Fruit fly (Drosophila melanogaster) whole organism, embryonic: ENCODE data around the gene MESR6.
A peak's percentile ranks its signal among the peaks of the same experiment; 100 is the strongest.

Experiments used
- Aef1 ChIP-seq: fragments of 200-800 bp; sonication (Bioruptor generic); IDR thresholded peaks from 3 replicates; pipeline ENCODE4 v1.3.6; 2022; ENCODE audit warnings: missing biosample characterization, missing genetic modification characterization
- BEAF-32 ChIP-seq: fragments of 200-800 bp; sonication (Bioruptor generic); optimal IDR thresholded peaks from 3 replicates; lab custom pipeline; 2017; ENCODE audit warnings: missing biosample characterization, missing genetic modification characterization, mild to moderate bottlenecking, moderate library complexity, missing genetic modification reagents
- BtbVII ChIP-seq: fragments of 200-800 bp; sonication (Bioruptor generic); optimal IDR thresholded peaks from 3 replicates; lab custom pipeline; 2017; ENCODE audit warnings: missing biosample characterization, mild to moderate bottlenecking, missing genetic modification characterization
- CG1024 ChIP-seq: fragments of 200-800 bp; sonication (Bioruptor generic); IDR thresholded peaks from 2 replicates; pipeline ENCODE4 v1.3.6; 2022; ENCODE audit warnings: missing biosample characterization, missing genetic modification characterization
- CG10267 ChIP-seq: fragments of 200-800 bp; sonication (Bioruptor generic); optimal IDR thresholded peaks from 2 replicates; lab custom pipeline; 2018; ENCODE audit warnings: missing biosample characterization, mild to moderate bottlenecking, missing genetic modification characterization, moderate library complexity
- CG12104 ChIP-seq: fragments of 200-800 bp; sonication (Bioruptor generic); optimal IDR thresholded peaks from 3 replicates; lab custom pipeline; 2016; ENCODE audit warnings: missing biosample characterization, missing genetic modification characterization
- CG1233 ChIP-seq: fragments of 200-800 bp; sonication (Bioruptor generic); optimal IDR thresholded peaks from 4 replicates; lab custom pipeline; 2018; ENCODE audit warnings: missing biosample characterization, mild to moderate bottlenecking, missing genetic modification characterization
- CG12659 ChIP-seq: fragments of 200-800 bp; sonication (Bioruptor generic); optimal IDR thresholded peaks from 3 replicates; lab custom pipeline; 2017; ENCODE audit warnings: mild to moderate bottlenecking, missing biosample characterization, missing genetic modification reagents, missing genetic modification characterization
- CG12744 ChIP-seq: fragments of 200-800 bp; sonication (Bioruptor generic); optimal IDR thresholded peaks from 2 replicates; lab custom pipeline; 2016; ENCODE audit warnings: missing biosample characterization, missing genetic modification characterization
- CG17829 ChIP-seq: fragments of 200-800 bp; optimal IDR thresholded peaks from 2 replicates; lab custom pipeline; 2019; ENCODE audit warnings: missing biosample characterization, mild to moderate bottlenecking, missing genetic modification characterization, moderate library complexity
- CG18476 ChIP-seq: fragments of 200-800 bp; sonication (Bioruptor generic); optimal IDR thresholded peaks from 2 replicates; lab custom pipeline; 2016; ENCODE audit warnings: missing biosample characterization, mild to moderate bottlenecking, missing genetic modification characterization
- CG2202 ChIP-seq: fragments of 200-800 bp; sonication (Bioruptor generic); optimal IDR thresholded peaks from 2 replicates; lab custom pipeline; 2018; ENCODE audit warnings: missing biosample characterization, mild to moderate bottlenecking, missing genetic modification characterization
- CG2678 ChIP-seq: fragments of 200-800 bp; sonication (Bioruptor generic); optimal IDR thresholded peaks from 3 replicates; lab custom pipeline; 2019; ENCODE audit warnings: missing biosample characterization, mild to moderate bottlenecking, missing genetic modification characterization, moderate library complexity
- CG31224 ChIP-seq: fragments of 200-800 bp; sonication (Bioruptor generic); IDR thresholded peaks from 2 replicates; pipeline ENCODE4 v1.3.6; 2022; ENCODE audit warnings: missing biosample characterization, missing genetic modification characterization
- CG32532 ChIP-seq: fragments of 200-800 bp; sonication (Bioruptor generic); IDR thresholded peaks from 2 replicates; pipeline ENCODE4 v1.3.6; 2022; ENCODE audit warnings: missing biosample characterization, missing genetic modification characterization
- CG32767 ChIP-seq: fragments of 200-800 bp; sonication (Bioruptor generic); IDR thresholded peaks from 2 replicates; pipeline ENCODE4 v1.3.6; 2022; ENCODE audit warnings: missing biosample characterization, missing genetic modification characterization
- CG43689 ChIP-seq: fragments of 200-800 bp; sonication (Bioruptor generic); IDR thresholded peaks from 2 replicates; pipeline ENCODE4 v1.3.6; 2022; ENCODE audit warnings: missing biosample characterization, missing genetic modification characterization
- CG7963 ChIP-seq: fragments of 200-800 bp; sonication (Bioruptor generic); IDR thresholded peaks from 3 replicates; pipeline ENCODE4 v1.3.6; 2022; ENCODE audit warnings: missing biosample characterization, missing genetic modification characterization; ENCODE audit not compliant: partially characterized antibody
- CG8924 ChIP-seq: fragments of 200-800 bp; optimal IDR thresholded peaks from 3 replicates; lab custom pipeline; 2019; ENCODE audit warnings: missing biosample characterization, mild to moderate bottlenecking, missing genetic modification characterization, moderate library complexity
- CG9215 ChIP-seq: fragments of 200-800 bp; sonication (Bioruptor generic); IDR thresholded peaks from 2 replicates; pipeline ENCODE4 v1.3.6; 2022; ENCODE audit warnings: missing biosample characterization, missing genetic modification characterization
- CG9437 ChIP-seq: fragments of 200-800 bp; sonication (Bioruptor generic); optimal IDR thresholded peaks from 2 replicates; lab custom pipeline; 2018; ENCODE audit warnings: missing biosample characterization, mild to moderate bottlenecking, missing genetic modification characterization
- Dfd ChIP-seq, 2 experiments: fragments of >200 bp; optimal IDR thresholded peaks; 2 replicates each; lab custom pipeline; 2017; ENCODE audit warnings: missing biosample characterization in 2 of 2, missing genetic modification characterization in 2 of 2
- Gsc ChIP-seq: fragments of 200-800 bp; sonication (Bioruptor generic); IDR thresholded peaks from 2 replicates; pipeline ENCODE4 v1.3.6; 2022; ENCODE audit warnings: missing biosample characterization, missing genetic modification characterization
- Hand ChIP-seq: fragments of 200-800 bp; sonication (Bioruptor generic); optimal IDR thresholded peaks from 2 replicates; lab custom pipeline; 2017; ENCODE audit warnings: mild to moderate bottlenecking, missing biosample characterization, missing genetic modification reagents, missing genetic modification characterization
- Jarid2 ChIP-seq: fragments of 200-800 bp; sonication (Bioruptor generic); optimal IDR thresholded peaks from 3 replicates; lab custom pipeline; 2017; ENCODE audit warnings: mild to moderate bottlenecking, missing biosample characterization, missing genetic modification reagents, missing genetic modification characterization
- NFAT ChIP-seq: fragments of 200-800 bp; sonication (Bioruptor generic); IDR thresholded peaks from 2 replicates; pipeline ENCODE4 v1.3.6; 2022; ENCODE audit warnings: missing biosample characterization, missing genetic modification characterization
- Rx ChIP-seq: fragments of 200-800 bp; sonication (Bioruptor generic); IDR thresholded peaks from 2 replicates; pipeline ENCODE4 v1.3.6; 2022; ENCODE audit warnings: missing biosample characterization, missing genetic modification characterization
- Sin3A ChIP-seq: fragments of >200 bp; optimal IDR thresholded peaks from 2 replicates; lab custom pipeline; 2018
- Six4 ChIP-seq: fragments of 200-800 bp; sonication (Bioruptor generic); optimal IDR thresholded peaks from 2 replicates; lab custom pipeline; 2016; ENCODE audit warnings: missing biosample characterization, missing genetic modification characterization
- Trl ChIP-seq, 3 experiments: fragments of >200 bp in 2 of 3; fragments of 200-800 bp in 1 of 3; sonication (Bioruptor generic) in 1 of 3; optimal IDR thresholded peaks; 2 replicates in 1 of 3; 3 replicates in 2 of 3; lab custom pipeline; 2016 to 2017; ENCODE audit warnings: missing biosample characterization in 1 of 3, missing genetic modification characterization in 1 of 3
- Xrp1 ChIP-seq: fragments of 200-800 bp; sonication (Bioruptor generic); IDR thresholded peaks from 2 replicates; pipeline ENCODE4 v1.3.6; 2022; ENCODE audit warnings: missing biosample characterization, missing genetic modification characterization
- bowl ChIP-seq: fragments of 200-800 bp; sonication (Bioruptor generic); IDR thresholded peaks from 2 replicates; pipeline ENCODE4 v1.3.6; 2022; ENCODE audit warnings: missing biosample characterization, missing genetic modification characterization
- cg ChIP-seq: fragments of 200-800 bp; sonication (Bioruptor generic); optimal IDR thresholded peaks from 3 replicates; lab custom pipeline; 2019; ENCODE audit warnings: missing biosample characterization, mild to moderate bottlenecking, missing genetic modification characterization, moderate library complexity
- crc ChIP-seq: fragments of 200-800 bp; sonication (Bioruptor generic); optimal IDR thresholded peaks from 2 replicates; lab custom pipeline; 2016; ENCODE audit warnings: missing biosample characterization, missing genetic modification characterization
- crp ChIP-seq, 2 experiments: fragments of 200-800 bp; sonication (Bioruptor generic); optimal IDR thresholded peaks; 2 replicates in 1 of 2; 3 replicates in 1 of 2; lab custom pipeline; 2017; ENCODE audit warnings: missing biosample characterization in 2 of 2, missing genetic modification characterization in 2 of 2, mild to moderate bottlenecking in 1 of 2, moderate library complexity in 1 of 2
- dm ChIP-seq: fragments of 200-800 bp; sonication (Bioruptor generic); optimal IDR thresholded peaks from 3 replicates; lab custom pipeline; 2016; ENCODE audit warnings: missing biosample characterization, missing genetic modification characterization
- ems ChIP-seq: fragments of 200-800 bp; sonication (Bioruptor generic); optimal IDR thresholded peaks from 3 replicates; lab custom pipeline; 2016; ENCODE audit warnings: missing biosample characterization, missing genetic modification characterization
- ftz-f1 ChIP-seq: fragments of 200-800 bp; sonication (Bioruptor generic); optimal IDR thresholded peaks from 2 replicates; lab custom pipeline; 2016; ENCODE audit warnings: missing biosample characterization, missing genetic modification characterization
- gcm ChIP-seq: fragments of 200-800 bp; sonication (Bioruptor generic); optimal IDR thresholded peaks from 2 replicates; lab custom pipeline; 2019; ENCODE audit warnings: missing biosample characterization, mild to moderate bottlenecking, missing genetic modification characterization, moderate library complexity
- gem ChIP-seq: fragments of 200-800 bp; sonication (Bioruptor generic); optimal IDR thresholded peaks from 2 replicates; lab custom pipeline; 2019; ENCODE audit warnings: missing biosample characterization, mild to moderate bottlenecking, missing genetic modification characterization, moderate library complexity
- hbn ChIP-seq: fragments of 200-800 bp; sonication (Bioruptor generic); IDR thresholded peaks from 2 replicates; pipeline ENCODE4 v1.3.6; 2022; ENCODE audit warnings: missing biosample characterization, missing genetic modification characterization; ENCODE audit not compliant: partially characterized antibody
- kah ChIP-seq: fragments of 200-800 bp; sonication (Bioruptor generic); optimal IDR thresholded peaks from 2 replicates; lab custom pipeline; 2018; ENCODE audit warnings: missing biosample characterization, mild to moderate bottlenecking, missing genetic modification characterization
- maf-S ChIP-seq: fragments of 200-800 bp; sonication (Bioruptor generic); optimal IDR thresholded peaks from 2 replicates; lab custom pipeline; 2016; ENCODE audit warnings: missing biosample characterization, missing genetic modification characterization
- pzg ChIP-seq: fragments of 200-800 bp; sonication (Bioruptor generic); optimal IDR thresholded peaks from 3 replicates; lab custom pipeline; 2018; ENCODE audit warnings: missing biosample characterization, mild to moderate bottlenecking, missing genetic modification characterization, moderate library complexity
- rib ChIP-seq: fragments of 200-800 bp; sonication (Bioruptor generic); IDR thresholded peaks from 2 replicates; pipeline ENCODE4 v1.3.6; 2022; ENCODE audit warnings: missing biosample characterization, missing genetic modification characterization
- sens ChIP-seq: fragments of 200-800 bp; sonication (Bioruptor generic); peaks from one replicate; lab custom pipeline; 2016; ENCODE audit warnings: missing biosample characterization, missing genetic modification characterization
- so ChIP-seq: fragments of 200-800 bp; sonication (Bioruptor generic); IDR thresholded peaks from 3 replicates; pipeline ENCODE4 v1.3.6; 2022; ENCODE audit warnings: missing biosample characterization, missing genetic modification characterization
- stwl ChIP-seq: fragments of 200-800 bp; sonication (Bioruptor generic); optimal IDR thresholded peaks from 3 replicates; lab custom pipeline; 2018; ENCODE audit warnings: missing biosample characterization, mild to moderate bottlenecking, missing genetic modification characterization, moderate library complexity
- tin ChIP-seq: fragments of 200-800 bp; sonication (Bioruptor generic); optimal IDR thresholded peaks from 3 replicates; lab custom pipeline; 2016; ENCODE audit warnings: missing biosample characterization, missing genetic modification characterization
- tna ChIP-seq: fragments of 200-800 bp; sonication (Bioruptor generic); IDR thresholded peaks from 2 replicates; pipeline ENCODE4 v1.3.6; 2022; ENCODE audit warnings: missing biosample characterization, missing genetic modification characterization; ENCODE audit not compliant: partially characterized antibody
- toy ChIP-seq: fragments of 200-800 bp; sonication (Bioruptor generic); IDR thresholded peaks from 2 replicates; pipeline ENCODE4 v1.3.6; 2022; ENCODE audit warnings: missing biosample characterization, missing genetic modification characterization
- vvl ChIP-seq: fragments of 200-800 bp; sonication (Bioruptor generic); IDR thresholded peaks from 2 replicates; pipeline ENCODE4 v1.3.6; 2022; ENCODE audit warnings: missing biosample characterization, missing genetic modification characterization

MESR6 gene

DNA sequence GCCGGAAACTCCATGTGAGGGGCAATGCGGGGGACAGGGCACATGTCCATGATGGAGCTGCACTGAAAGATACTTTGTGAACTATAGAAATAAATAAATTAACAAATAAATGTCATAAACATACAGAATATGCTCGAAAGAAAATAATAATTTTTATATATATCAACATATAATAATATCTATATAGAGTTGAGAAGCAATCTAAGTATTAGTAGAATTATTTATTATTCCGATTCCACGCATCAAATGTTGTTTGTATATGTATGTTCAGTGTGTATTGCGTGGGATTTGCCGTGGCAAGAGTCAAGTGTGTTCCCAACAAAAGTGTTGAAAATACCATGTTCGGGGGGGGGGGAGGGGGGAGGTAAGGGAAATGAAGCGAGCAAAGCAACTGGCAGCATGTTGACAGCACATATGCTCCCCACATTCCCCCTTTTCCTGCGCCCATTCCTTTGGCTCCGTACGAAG is 35.6 kb upstream of the MESR6 start (continued):
- TF ChIP-seq CG12659 (GFP tag; lab: Kevin White, UChicago) (peak; percentile 10), BEAF-32 (GFP tag; lab: Kevin White, UChicago) (no peak), tna (GFP tag; lab: Robert Waterston, UW) (no peak), Aef1 (GFP tag; lab: Robert Waterston, UW) (no peak), CG2202 (tag; lab: Kevin White, UChicago) (peak; percentile 28), CG9437 (GFP tag; lab: Kevin White, UChicago) (peak; percentile 23), dm (GFP tag; lab: Kevin White, UChicago) (no peak), so (GFP tag; lab: Robert Waterston, UW) (no peak), NFAT (GFP tag; lab: Robert Waterston, UW) (no peak), cg (GFP tag; lab: Kevin White, UChicago) (no peak), kah (GFP tag; lab: Kevin White, UChicago) (no peak), Six4 (GFP tag; lab: Kevin White, UChicago) (no peak), Jarid2 (GFP tag; lab: Kevin White, UChicago) (no peak), CG9215 (GFP tag; lab: Robert Waterston, UW) (no peak), CG12744 (no peak), CG32532 (GFP tag; lab: Robert Waterston, UW) (no peak), CG8924 (tag; lab: Kevin White, UChicago) (peak; percentile 32), crc (GFP tag; lab: Kevin White, UChicago) (no peak), Xrp1 (GFP tag; lab: Robert Waterston, UW) (peak; percentile 70), pzg (GFP tag; lab: Kevin White, UChicago) (no peak), CG7963 (GFP tag; lab: Robert Waterston, UW) (no peak), ftz-f1 (no peak), tin (GFP tag; lab: Kevin White, UChicago) (no peak), Gsc (GFP tag; lab: Robert Waterston, UW) (no peak), CG1024 (GFP tag; lab: Robert Waterston, UW) (no peak), vvl (GFP tag; lab: Robert Waterston, UW) (no peak), CG10267 (tag; lab: Kevin White, UChicago) (no peak), CG18476 (GFP tag; lab: Kevin White, UChicago) (no peak), maf-S (GFP tag; lab: Kevin White, UChicago) (no peak), sens (peak; percentile 69), CG12104 (no peak), Dfd (GFP tag; optimal IDR thresholded peaks at IDR 0.05; lab: Kevin White, UChicago) (no peak), toy (GFP tag; lab: Robert Waterston, UW) (no peak), CG1233 (GFP tag; lab: Kevin White, UChicago) (no peak), crp (GFP tag; optimal IDR thresholded peaks at IDR 0.05; lab: Kevin White, UChicago) (no peak), gcm (GFP tag; lab: Kevin White, UChicago) (peak; percentile 41), CG32767 (GFP tag; lab: Robert Waterston, UW) (no peak), Trl (optimal IDR thresholded peaks at IDR 0.05; lab: Kevin White, UChicago) (no peak), Trl (GFP tag; optimal IDR thresholded peaks at IDR 0.05; lab: Kevin White, UChicago) (no peak), Hand (GFP tag; lab: Kevin White, UChicago) (no peak), BtbVII (GFP tag; lab: Kevin White, UChicago) (no peak), stwl (tag; lab: Kevin White, UChicago) (no peak), CG31224 (GFP tag; lab: Robert Waterston, UW) (no peak), bowl (no peak), CG2678 (tag; lab: Kevin White, UChicago) (peak; percentile 45), Sin3A (no peak), rib (GFP tag; lab: Robert Waterston, UW) (no peak), gem (tag; lab: Kevin White, UChicago) (peak; percentile 68), ems (GFP tag; lab: Kevin White, UChicago) (no peak), CG43689 (GFP tag; lab: Robert Waterston, UW) (no peak), CG17829 (peak; percentile 66), hbn (no peak), Rx (GFP tag; lab: Robert Waterston, UW) (no peak)
